Worm (Caenorhabditis elegans): ENCODE data around the gene dcn-1.

dcn-1 gene

ce11 chrIII:4321399-4321798, 7.7 kb downstream of the dcn-1 start, which contains the start of gene H38K22.7:
Gene H38K22.7 (plus strand): TSS chrIII:4321699.
- TF ChIP-seq him-1 (tag; optimal IDR thresholded peaks at IDR 0.05) (no peak), dao-5 (tag; optimal IDR thresholded peaks at IDR 0.05) (no peak), W03F9.2 (tag; optimal IDR thresholded peaks at IDR 0.05) (no peak)

DNA sequence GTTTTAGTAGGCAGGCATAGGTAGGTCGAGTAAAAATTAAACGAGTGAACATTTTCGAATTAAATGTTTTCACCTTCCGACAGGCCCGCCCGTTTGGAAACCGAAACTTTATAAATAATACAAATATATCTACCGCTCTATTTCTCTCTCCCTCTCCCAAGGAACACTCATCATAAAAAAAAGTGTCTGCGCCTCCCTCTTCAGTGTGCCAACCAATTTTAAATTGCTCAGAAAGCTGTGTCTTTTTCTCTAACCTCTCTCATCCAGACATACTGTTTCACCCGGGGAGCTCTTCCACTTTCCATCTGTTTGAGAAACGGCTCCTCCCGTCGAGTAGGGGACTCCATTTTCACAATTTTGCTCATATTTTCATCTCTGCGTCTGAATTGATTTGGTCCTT, 9.4 kb downstream of the dcn-1 start:
- no peak for TF ChIP-seq him-1 (tag; optimal IDR thresholded peaks at IDR 0.05)
- TF ChIP-seq dao-5 (tag; optimal IDR thresholded peaks at IDR 0.05) = no peak

DNA sequence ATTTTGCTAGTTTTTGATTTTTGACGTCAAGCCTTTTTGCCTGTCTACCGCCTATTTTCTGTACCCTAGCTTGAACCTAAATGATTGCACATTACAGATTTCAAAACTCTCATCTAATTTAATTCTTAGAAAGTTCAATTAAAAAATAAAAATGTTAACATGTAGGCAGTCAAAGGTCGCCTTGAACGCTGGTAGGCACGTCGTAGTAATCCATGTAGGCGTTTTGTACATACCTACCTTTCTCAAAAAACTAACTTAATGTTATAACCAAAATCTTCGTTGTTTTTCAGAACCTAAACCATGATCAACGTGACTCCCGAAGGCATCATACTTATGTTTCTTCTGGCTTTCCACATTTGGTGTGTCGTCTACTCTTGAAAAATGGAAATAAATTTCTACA, 10.1 kb downstream of the dcn-1 start, which contains the start of gene H38K22.9:
Gene H38K22.9 (plus strand): TSS at position 301 of the 400 bp plus-strand sequence.
- TF ChIP-seq him-1 (tag; optimal IDR thresholded peaks at IDR 0.05) = no peak

ce11 chrIII:4328208-4328987, 14.7 kb downstream of the dcn-1 start:
- TF ChIP-seq dao-5 (tag; optimal IDR thresholded peaks at IDR 0.05) (no peak), him-1 (tag; optimal IDR thresholded peaks at IDR 0.05) (no peak), W03F9.2 (tag; optimal IDR thresholded peaks at IDR 0.05) (no peak)

DNA sequence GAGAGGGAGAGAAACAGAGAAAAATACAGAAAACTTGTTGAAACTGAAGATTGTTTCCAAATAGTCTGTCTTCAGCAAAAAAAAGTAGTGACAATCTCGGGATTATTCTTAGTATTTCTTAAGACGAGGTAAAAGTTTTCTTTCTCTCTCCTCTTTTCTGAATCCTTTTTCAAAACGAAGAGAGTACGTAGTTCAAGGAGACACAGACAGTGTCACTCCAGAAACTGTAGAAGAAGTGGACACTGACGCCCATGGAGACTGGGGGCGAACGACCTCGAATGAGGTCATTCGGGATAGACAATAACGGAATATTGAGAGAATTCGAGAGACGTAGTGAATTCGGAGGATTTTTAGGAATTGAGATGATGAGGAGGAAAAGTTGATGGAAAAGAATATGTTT, 17.3 kb downstream of the dcn-1 start, which contains the start of gene gly-6:
Gene gly-6 (minus strand): TSS at position 245 of the 400 bp plus-strand sequence.
- TF ChIP-seq dao-5 (tag; optimal IDR thresholded peaks at IDR 0.05) (no peak), W03F9.2 (tag; optimal IDR thresholded peaks at IDR 0.05) (no peak), him-1 (tag; optimal IDR thresholded peaks at IDR 0.05) (no peak)

DNA sequence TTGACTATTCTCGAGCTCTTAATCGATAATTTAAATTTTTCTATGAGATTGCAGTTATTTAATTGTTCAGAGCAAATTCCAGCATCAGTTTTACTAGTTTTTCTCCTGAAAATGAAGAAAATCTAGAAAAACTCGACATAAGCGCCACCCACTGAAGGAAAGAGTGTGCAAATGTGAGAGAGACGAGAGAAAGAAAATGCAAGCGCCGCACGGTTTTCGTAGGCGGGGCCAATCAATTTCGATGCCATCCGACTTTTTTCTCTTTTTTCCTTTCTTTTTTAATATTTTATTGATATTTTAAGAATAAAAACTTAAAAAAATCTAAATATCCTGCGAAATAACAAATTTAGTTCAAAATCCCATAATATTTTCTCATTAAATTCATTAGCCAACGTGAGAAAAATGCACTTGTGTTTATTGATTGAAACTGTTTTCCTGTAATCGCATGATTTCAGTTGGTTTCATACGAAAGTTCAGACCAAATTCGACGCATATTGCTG, 18.9 kb downstream of the dcn-1 start, which contains the start of gene cdk-12:
Gene cdk-12 (plus strand): TSS at position 450 of the 500 bp plus-strand sequence.
- TF ChIP-seq him-1 (tag; optimal IDR thresholded peaks at IDR 0.05) = no peak
- TF ChIP-seq W03F9.2 (tag; optimal IDR thresholded peaks at IDR 0.05) = peak; percentile 67
- no peak for TF ChIP-seq dao-5 (tag; optimal IDR thresholded peaks at IDR 0.05)

- TF ChIP-seq W03F9.2 (tag; optimal IDR thresholded peaks at IDR 0.05) (peak; percentile 27), him-1 (tag; optimal IDR thresholded peaks at IDR 0.05) (no peak)
Observed at ce11 chrIII:4335614-4336013, 21.9 kb downstream of the dcn-1 start.

DNA sequence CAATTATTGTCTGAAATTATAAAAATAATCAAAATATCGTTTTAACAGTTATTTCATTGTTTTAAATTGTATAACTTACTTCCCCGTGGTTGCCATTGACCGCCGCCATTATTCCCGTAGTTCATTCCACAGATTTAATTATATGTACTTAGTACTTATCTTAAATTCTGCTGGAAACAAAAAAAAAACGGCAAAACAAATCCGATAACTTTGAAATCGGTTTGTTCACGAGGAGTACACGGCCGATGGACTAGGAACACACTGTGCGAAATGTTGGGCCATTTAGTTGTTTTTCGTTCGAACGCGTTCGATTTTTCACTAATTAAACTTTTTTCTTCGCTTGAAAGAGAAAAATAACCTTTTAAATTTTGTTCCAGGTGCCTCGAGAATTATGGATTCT, 29.4 kb downstream of the dcn-1 start, which contains the start of the genes B0285.3 and lcmt-1:
Gene B0285.3 (minus strand): TSS at position 267 of the 400 bp plus-strand sequence.
Gene lcmt-1 (plus strand): TSS at position 377 of the 400 bp plus-strand sequence.
- TF ChIP-seq W03F9.2 (tag; optimal IDR thresholded peaks at IDR 0.05) = peak; percentile 55
- TF ChIP-seq dao-5 (tag; optimal IDR thresholded peaks at IDR 0.05) = no peak

DNA sequence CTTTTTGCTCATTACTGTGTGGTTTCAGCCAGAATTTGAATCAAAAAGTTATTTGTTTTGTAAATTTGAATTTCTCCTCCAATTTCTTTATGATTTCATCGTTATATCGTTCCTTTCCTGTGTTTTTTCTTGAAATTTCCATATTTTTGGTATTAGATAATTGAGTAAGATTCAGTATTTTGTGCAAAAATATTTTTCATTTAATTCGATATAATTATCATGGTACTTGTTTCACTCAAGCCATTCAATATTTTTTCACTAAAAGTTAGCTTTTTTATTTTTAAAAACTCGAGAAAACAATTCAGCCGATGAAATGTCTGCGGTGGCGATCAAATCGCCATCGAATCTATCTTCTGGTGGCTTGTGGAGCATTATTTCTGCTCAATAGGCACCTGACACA, 31.3 kb downstream of the dcn-1 start, which contains the start of gene hse-5:
Gene hse-5 (plus strand): TSS at position 301 of the 400 bp plus-strand sequence.
- TF ChIP-seq dao-5 (tag; optimal IDR thresholded peaks at IDR 0.05) (no peak), him-1 (tag; optimal IDR thresholded peaks at IDR 0.05) (no peak), W03F9.2 (tag; optimal IDR thresholded peaks at IDR 0.05) (no peak)

DNA sequence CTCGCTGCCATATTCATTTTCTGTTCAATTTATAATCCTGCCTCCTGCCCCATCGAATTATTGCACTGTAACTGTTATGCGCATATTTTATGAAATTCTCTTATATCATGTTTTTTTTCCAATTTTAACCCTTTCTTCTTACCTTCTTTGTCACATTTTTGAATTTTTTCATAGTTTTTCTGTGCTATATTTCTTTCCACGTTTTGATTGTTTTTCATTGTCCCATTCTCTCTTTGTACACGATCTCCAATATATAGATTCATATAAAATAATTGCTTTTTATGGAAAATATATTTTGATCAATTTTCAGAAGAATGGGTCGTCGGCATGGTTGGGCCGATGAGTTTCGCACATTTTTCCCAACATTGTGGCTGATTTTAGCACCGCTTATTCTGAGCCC, 36.1 kb downstream of the dcn-1 start, which contains the start of gene B0285.6:
Gene B0285.6 (plus strand): TSS at position 301 of the 400 bp plus-strand sequence.
- TF ChIP-seq dao-5 (tag; optimal IDR thresholded peaks at IDR 0.05) (no peak), him-1 (tag; optimal IDR thresholded peaks at IDR 0.05) (no peak), W03F9.2 (tag; optimal IDR thresholded peaks at IDR 0.05) (no peak)

DNA sequence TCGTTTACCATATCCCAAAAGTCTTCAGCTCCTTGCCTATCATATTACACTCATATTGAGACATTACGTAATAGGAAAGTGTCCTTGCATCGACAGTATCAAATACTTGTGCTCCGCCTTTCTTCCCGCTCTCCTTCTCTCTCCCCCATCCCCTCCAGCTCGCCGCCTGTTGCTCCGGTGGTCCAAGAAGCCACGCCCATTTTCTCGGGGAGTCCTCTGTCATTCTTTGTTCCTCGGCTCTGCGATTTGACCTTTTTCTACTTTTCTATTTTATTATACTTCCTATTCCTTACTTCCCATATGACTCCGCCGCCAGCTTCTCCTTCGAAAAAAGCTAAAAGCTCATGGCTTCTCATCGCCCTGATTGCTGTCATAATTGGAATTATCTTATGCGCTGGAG, 42.7 kb downstream of the dcn-1 start, which contains the start of gene mnp-1:
Gene mnp-1 (plus strand): TSS at position 211 of the 400 bp plus-strand sequence.
- TF ChIP-seq dao-5 (tag; optimal IDR thresholded peaks at IDR 0.05) = no peak
- TF ChIP-seq him-1 (tag; optimal IDR thresholded peaks at IDR 0.05) = no peak
- TF ChIP-seq W03F9.2 (tag; optimal IDR thresholded peaks at IDR 0.05) = no peak

ce11 chrIII:4357438-4357837, 43.7 kb downstream of the dcn-1 start:
- TF ChIP-seq dao-5 (tag; optimal IDR thresholded peaks at IDR 0.05) (no peak), W03F9.2 (tag; optimal IDR thresholded peaks at IDR 0.05) (no peak), him-1 (tag; optimal IDR thresholded peaks at IDR 0.05) (no peak)

DNA sequence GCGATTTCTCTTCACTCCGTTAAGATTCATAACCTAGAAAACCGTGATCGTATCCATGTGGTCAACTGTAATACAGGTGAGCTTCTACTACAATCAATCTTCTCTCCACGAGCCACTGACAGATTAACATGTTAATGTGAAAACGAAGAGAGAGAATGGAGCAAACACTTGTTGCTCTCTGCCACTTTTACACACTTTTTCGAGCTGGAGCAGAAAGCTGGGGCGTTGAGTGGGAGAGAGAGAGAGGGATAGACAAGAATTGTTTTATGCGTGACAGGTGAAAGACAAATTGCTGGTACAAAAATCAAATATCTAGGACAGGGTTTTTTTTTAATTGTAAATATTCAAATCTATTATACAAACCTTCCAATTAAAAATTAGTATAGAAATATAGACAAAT, 44.6 kb downstream of the dcn-1 start:
- TF ChIP-seq him-1 (tag; optimal IDR thresholded peaks at IDR 0.05) (no peak), W03F9.2 (tag; optimal IDR thresholded peaks at IDR 0.05) (no peak), dao-5 (tag; optimal IDR thresholded peaks at IDR 0.05) (no peak)

ce11 chrIII:4359208-4359607, 45.5 kb downstream of the dcn-1 start:
- no peak for TF ChIP-seq him-1 (tag; optimal IDR thresholded peaks at IDR 0.05)
- TF ChIP-seq dao-5 (tag; optimal IDR thresholded peaks at IDR 0.05) = no peak
- TF ChIP-seq W03F9.2 (tag; optimal IDR thresholded peaks at IDR 0.05) = no peak
